Worm (Caenorhabditis elegans): ENCODE results near the gene ZK795.3.

The ZK795.3 gene

ce11 chrIV:12527217-12527616, 31.9 kb upstream of the ZK795.3 start, which contains the start of gene F53B2.8 (continued):
- TF ChIP-seq efl-3 (GFP tag; optimal IDR thresholded peaks at IDR 0.05) = no peak
- TF ChIP-seq skn-1 (tag; optimal IDR thresholded peaks at IDR 0.05) = peak; percentile 63
- TF ChIP-seq C04F5.9 (tag; optimal IDR thresholded peaks at IDR 0.05) = no peak
- TF ChIP-seq ztf-4 (tag; optimal IDR thresholded peaks at IDR 0.05) = no peak
- peak; percentile 50 for TF ChIP-seq nhr-71 (tag; optimal IDR thresholded peaks at IDR 0.05)
- peak; percentile 21 for TF ChIP-seq snpc-4 (tag; optimal IDR thresholded peaks at IDR 0.05)
- TF ChIP-seq pag-3 (tag; optimal IDR thresholded peaks at IDR 0.05; ENCODE audit: borderline replicate concordance, insufficient read depth) = no peak
- peak in 2 of 3 experiments; percentile 13 to 46 for TF ChIP-seq ceh-82 (tag; optimal IDR thresholded peaks at IDR 0.05)
- TF ChIP-seq zip-4 (GFP tag; optimal IDR thresholded peaks at IDR 0.05) = peak; percentile 86
- peak; percentile 7 for TF ChIP-seq nhr-90 (tag; optimal IDR thresholded peaks at IDR 0.05; ENCODE audit: poor library complexity)
- TF ChIP-seq pqm-1 (tag; optimal IDR thresholded peaks at IDR 0.05) = peak; percentile 33
- peak; percentile 39 for TF ChIP-seq snu-23 (GFP tag; optimal IDR thresholded peaks at IDR 0.05)
- peak in 1 of 2 experiments; percentile 38 for TF ChIP-seq efl-1 (optimal IDR thresholded peaks at IDR 0.05)
- TF ChIP-seq efl-1 (GFP tag; optimal IDR thresholded peaks at IDR 0.05 in 1 of 2) = peak; percentile 28 to 94
- no peak for TF ChIP-seq egl-13 (tag; optimal IDR thresholded peaks at IDR 0.05)

- TF ChIP-seq irx-1 (tag; optimal IDR thresholded peaks at IDR 0.05) = no peak
- TF ChIP-seq nhr-85 (tag) = peak; percentile 11
- no peak for TF ChIP-seq ama-1 (optimal IDR thresholded peaks at IDR 0.05)
Observed at ce11 chrIV:12531047-12531446, 28.1 kb upstream of the ZK795.3 start, which contains the start of gene F53B2.5. F53B2.5 (minus strand) TSS chrIV:12531147.

- no peak for TF ChIP-seq ceh-63 (GFP tag; optimal IDR thresholded peaks at IDR 0.05)
- TF ChIP-seq efl-1 (optimal IDR thresholded peaks at IDR 0.05) = no peak
- peak in 1 of 2 experiments; percentile 66 for TF ChIP-seq efl-1 (GFP tag; optimal IDR thresholded peaks at IDR 0.05 in 1 of 2)
- TF ChIP-seq nhr-19 (GFP tag; conservative IDR thresholded peaks at IDR 0.05) = no peak
- TF ChIP-seq lin-14 (GFP tag; optimal IDR thresholded peaks at IDR 0.05) = peak; percentile 1
Observed at ce11 chrIV:12531464-12531863, 27.7 kb upstream of the ZK795.3 start.

- TF ChIP-seq unc-86 (tag; optimal IDR thresholded peaks at IDR 0.05) (no peak), unc-130 (tag; optimal IDR thresholded peaks at IDR 0.05) (no peak), nhr-237 (tag; optimal IDR thresholded peaks at IDR 0.05) (no peak), dpl-1 (GFP tag; optimal IDR thresholded peaks at IDR 0.05) (no peak), F16B12.6 (tag; optimal IDR thresholded peaks at IDR 0.05) (no peak), hlh-17 (GFP tag; optimal IDR thresholded peaks at IDR 0.05; ENCODE audit: borderline replicate concordance) (no peak), unc-30 (tag; optimal IDR thresholded peaks at IDR 0.05) (no peak)
Observed at ce11 chrIV:12536358-12536757, 22.8 kb upstream of the ZK795.3 start.

- TF ChIP-seq dsc-1 (tag; optimal IDR thresholded peaks at IDR 0.05) (no peak), nhr-12 (tag; optimal IDR thresholded peaks at IDR 0.05) (no peak), tlp-1 (tag; optimal IDR thresholded peaks at IDR 0.05) (no peak), sox-4 (tag; optimal IDR thresholded peaks at IDR 0.05) (no peak), egl-27 (tag; optimal IDR thresholded peaks at IDR 0.05) (no peak)
Observed at ce11 chrIV:12537694-12538093, 21.5 kb upstream of the ZK795.3 start.

- TF ChIP-seq alr-1 (tag; optimal IDR thresholded peaks at IDR 0.05; ENCODE audit: borderline replicate concordance) = no peak
- TF ChIP-seq nhr-85 (tag) = peak; percentile 84
- TF ChIP-seq lsy-2 (tag; optimal IDR thresholded peaks at IDR 0.05) = no peak
- TF ChIP-seq unc-86 (tag; optimal IDR thresholded peaks at IDR 0.05) = no peak
- TF ChIP-seq sox-4 (tag; optimal IDR thresholded peaks at IDR 0.05) = no peak
- TF ChIP-seq C16A3.4 (tag; optimal IDR thresholded peaks at IDR 0.05) = no peak
- TF ChIP-seq aly-2 (tag; optimal IDR thresholded peaks at IDR 0.05) = no peak
- TF ChIP-seq rnt-1 (tag; optimal IDR thresholded peaks at IDR 0.05) = no peak
- TF ChIP-seq C34B4.2 (tag; optimal IDR thresholded peaks at IDR 0.05) = no peak
- TF ChIP-seq tlp-1 (tag; optimal IDR thresholded peaks at IDR 0.05) = no peak
- TF ChIP-seq ceh-8 (GFP tag; optimal IDR thresholded peaks at IDR 0.05) = no peak
- peak; percentile 13 for TF ChIP-seq blmp-1 (tag; optimal IDR thresholded peaks at IDR 0.05)
- TF ChIP-seq ama-1 (optimal IDR thresholded peaks at IDR 0.05) = no peak
- peak; percentile 13 for TF ChIP-seq lin-14 (GFP tag; optimal IDR thresholded peaks at IDR 0.05)
- no peak for TF ChIP-seq mdl-1 (tag; optimal IDR thresholded peaks at IDR 0.05)
- no peak for TF ChIP-seq Y116A8C.19 (tag; optimal IDR thresholded peaks at IDR 0.05; ENCODE audit: borderline replicate concordance)
- no peak for TF ChIP-seq nhr-90 (tag; optimal IDR thresholded peaks at IDR 0.05; ENCODE audit: poor library complexity)
- TF ChIP-seq isw-1 (GFP tag; IDR thresholded peaks at IDR 0.05) = no peak
- no peak for TF ChIP-seq pqm-1 (tag; optimal IDR thresholded peaks at IDR 0.05)
Observed at ce11 chrIV:12540242-12540641, 18.9 kb upstream of the ZK795.3 start.

Measured in whole organism, L1 larva.